Fruit fly (Drosophila melanogaster) whole organism, adult: ENCODE data around the gene mbt.
A peak's percentile ranks its signal among the peaks of the same experiment; 100 is the strongest.

ENCODE experiments used
- CG11617 ChIP-seq: fragments of 200-800 bp; sonication (Bioruptor generic); optimal IDR thresholded peaks from 2 replicates; lab custom pipeline; 2017; ENCODE audit warnings: mild to moderate bottlenecking, missing biosample characterization, missing genetic modification reagents, missing genetic modification characterization
- CG14711 ChIP-seq: fragments of 200-800 bp; sonication (Bioruptor generic); optimal IDR thresholded peaks from 2 replicates; lab custom pipeline; 2018; ENCODE audit warnings: missing biosample characterization, mild to moderate bottlenecking, missing genetic modification characterization, moderate library complexity
- CG1620 ChIP-seq: fragments of 200-800 bp; sonication (Bioruptor generic); optimal IDR thresholded peaks from 2 replicates; lab custom pipeline; 2016; ENCODE audit warnings: missing biosample characterization, missing genetic modification characterization
- CG33017 ChIP-seq: fragments of 200-800 bp; sonication (Bioruptor generic); optimal IDR thresholded peaks from 2 replicates; lab custom pipeline; 2018; ENCODE audit warnings: missing biosample characterization, mild to moderate bottlenecking, missing genetic modification characterization, moderate library complexity
- CG5204 ChIP-seq: fragments of 200-800 bp; sonication (Bioruptor generic); optimal IDR thresholded peaks from 2 replicates; lab custom pipeline; 2016; ENCODE audit warnings: missing biosample characterization, missing genetic modification characterization
- CG7045 ChIP-seq: fragments of 200-800 bp; sonication (Bioruptor generic); optimal IDR thresholded peaks from 2 replicates; lab custom pipeline; 2017; ENCODE audit warnings: missing biosample characterization, mild to moderate bottlenecking, missing genetic modification characterization
- CG7101 ChIP-seq: fragments of 200-800 bp; sonication (Bioruptor generic); optimal IDR thresholded peaks from 2 replicates; lab custom pipeline; 2018; ENCODE audit warnings: missing biosample characterization, mild to moderate bottlenecking, missing genetic modification characterization, moderate library complexity
- Crg-1 ChIP-seq: fragments of 200-800 bp; sonication (Bioruptor generic); optimal IDR thresholded peaks from 2 replicates; lab custom pipeline; 2016; ENCODE audit warnings: missing biosample characterization, missing genetic modification characterization
- Hr96 ChIP-seq: fragments of 200-800 bp; sonication (Bioruptor generic); optimal IDR thresholded peaks from 2 replicates; lab custom pipeline; 2016; ENCODE audit warnings: missing biosample characterization, missing genetic modification characterization
- cnc ChIP-seq, 2 experiments: fragments of >200 bp; optimal IDR thresholded peaks; 2 replicates each; lab custom pipeline; 2017
- kay ChIP-seq: fragments of 200-800 bp; sonication (Bioruptor generic); peaks from one replicate; lab custom pipeline; 2016; ENCODE audit warnings: missing biosample characterization, missing genetic modification characterization, borderline replicate concordance
- ovo ChIP-seq: fragments of 200-800 bp; sonication (Bioruptor generic); optimal IDR thresholded peaks from 2 replicates; lab custom pipeline; 2016; ENCODE audit warnings: missing biosample characterization, missing genetic modification characterization
- pad ChIP-seq: fragments of 200-800 bp; sonication (Bioruptor generic); optimal IDR thresholded peaks from 3 replicates; lab custom pipeline; 2017; ENCODE audit warnings: missing biosample characterization, missing genetic modification characterization, mild to moderate bottlenecking, moderate library complexity, missing genetic modification reagents
- toe ChIP-seq: fragments of 200-800 bp; sonication (Bioruptor generic); optimal IDR thresholded peaks from 2 replicates; lab custom pipeline; 2016; ENCODE audit warnings: missing biosample characterization, missing genetic modification characterization

DNA sequence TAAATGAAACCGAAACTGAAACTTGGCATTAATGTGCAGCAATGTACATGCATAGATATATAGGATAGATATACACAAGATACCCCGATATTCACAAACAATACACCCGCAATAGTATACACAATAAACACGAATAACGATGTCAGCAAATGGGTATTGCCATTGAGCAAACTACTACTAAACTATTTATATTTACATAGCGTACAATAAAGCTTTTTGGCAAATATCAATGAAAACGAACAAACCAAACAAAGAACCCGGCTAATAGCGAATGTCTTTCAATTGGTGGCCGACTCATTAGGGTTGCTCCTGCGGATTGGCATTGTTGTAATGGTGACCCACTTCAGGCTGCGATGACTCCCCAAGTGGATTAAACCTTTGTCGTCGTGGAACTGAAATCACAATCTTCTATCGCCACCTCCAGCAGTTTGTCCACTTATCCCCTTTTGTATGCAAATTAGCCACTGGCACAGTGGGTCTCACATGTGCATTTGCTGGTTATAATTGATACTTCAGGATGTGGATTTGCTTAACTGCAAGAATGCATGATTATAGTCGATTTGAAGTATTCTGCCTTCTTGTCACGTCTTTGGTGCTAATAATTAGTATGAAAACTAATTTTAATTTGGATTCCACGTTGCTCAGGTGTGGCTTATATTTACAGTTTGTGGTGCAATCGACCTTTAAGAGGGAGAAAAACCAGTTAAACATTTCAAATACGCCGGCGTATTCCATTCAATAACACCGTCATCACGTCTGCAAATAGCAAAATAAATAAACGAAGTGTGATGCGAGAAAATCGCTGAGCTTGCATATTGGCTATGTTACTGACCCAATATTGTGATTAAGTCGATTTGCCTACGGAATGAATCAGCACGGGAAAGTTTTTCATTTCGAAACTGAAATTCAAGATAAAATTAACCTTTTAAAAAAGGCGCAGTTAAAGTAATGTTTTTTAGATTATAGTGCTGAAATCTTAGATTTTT, 39.9 kb downstream of the mbt start:
- TF ChIP-seq CG7101 (tag; lab: Kevin White, UChicago) (no peak), CG7045 (no peak), kay (no peak), Hr96 (GFP tag; lab: Kevin White, UChicago) (no peak), CG5204 (GFP tag; lab: Kevin White, UChicago) (no peak), toe (GFP tag; lab: Kevin White, UChicago) (no peak), CG33017 (tag; lab: Kevin White, UChicago) (no peak), cnc (optimal IDR thresholded peaks at IDR 0.05; lab: Kevin White, UChicago) (no peak), CG14711 (tag; lab: Kevin White, UChicago) (peak; percentile 19), CG11617 (GFP tag; lab: Kevin White, UChicago) (no peak), CG1620 (GFP tag; lab: Kevin White, UChicago) (no peak), Crg-1 (GFP tag; lab: Kevin White, UChicago) (no peak), ovo (GFP tag; lab: Kevin White, UChicago) (no peak), pad (GFP tag; lab: Kevin White, UChicago) (no peak)
